Fruit fly (Drosophila melanogaster): ENCODE data around the gene CG6813.

The CG6813 gene

DNA sequence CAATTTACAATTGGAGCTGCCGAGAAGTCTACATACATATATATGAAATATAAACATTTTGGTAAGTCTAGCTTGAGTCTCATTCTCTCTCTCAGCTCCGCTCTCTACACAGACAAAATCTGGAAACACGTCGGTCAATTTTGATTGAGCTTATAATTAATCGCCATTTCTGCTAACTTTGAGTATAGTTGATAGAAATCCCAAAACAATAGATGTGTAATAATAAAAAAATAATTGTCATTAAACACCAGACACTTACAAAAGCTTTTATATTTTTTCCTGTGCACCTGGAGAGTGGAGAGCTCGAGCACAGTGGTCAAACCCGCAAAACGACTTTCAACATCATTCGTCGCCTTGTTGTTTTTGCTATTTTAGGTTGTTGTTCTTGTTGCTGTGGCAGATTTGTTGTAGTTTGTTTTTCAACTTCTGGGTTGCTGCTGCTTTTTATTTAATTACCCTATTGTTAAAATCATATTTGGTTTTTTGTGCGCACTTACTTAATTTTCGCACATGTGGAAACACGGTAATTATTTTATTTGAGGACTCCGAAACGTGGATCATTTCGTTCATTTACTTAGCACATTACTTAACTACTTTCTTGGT is 30.3 kb upstream of the CG6813 start (continued):
- TF ChIP-seq ranshi (GFP tag; IDR thresholded peaks at IDR 0.05): peak; percentile 97
- peak; percentile 94 for TF ChIP-seq CG31224 (GFP tag; IDR thresholded peaks at IDR 0.05)
- peak; percentile 96 for TF ChIP-seq CG8388 (GFP tag; optimal IDR thresholded peaks at IDR 0.05)
- peak; percentile 97 for TF ChIP-seq H15 (GFP tag; IDR thresholded peaks at IDR 0.05)
- TF ChIP-seq CG30403 (GFP tag; optimal IDR thresholded peaks at IDR 0.05): peak; percentile 97
- TF ChIP-seq Mrtf (GFP tag; IDR thresholded peaks at IDR 0.05): peak; percentile 96
- peak; percentile 95 for TF ChIP-seq CG7372 (GFP tag; IDR thresholded peaks at IDR 0.05)
- peak; percentile 93 for TF ChIP-seq CG16863 (GFP tag; optimal IDR thresholded peaks at IDR 0.05)
- no peak for TF ChIP-seq prd (optimal IDR thresholded peaks at IDR 0.05)
- peak; percentile 96 for TF ChIP-seq prd (GFP tag; IDR thresholded peaks at IDR 0.05)
- TF ChIP-seq onecut (GFP tag; IDR thresholded peaks at IDR 0.05): peak; percentile 91
- no peak for TF ChIP-seq tna (GFP tag; IDR thresholded peaks at IDR 0.05; ENCODE audit: partially characterized antibody)
- peak; percentile 91 for TF ChIP-seq dmrt11E (tag; optimal IDR thresholded peaks at IDR 0.05)
- TF ChIP-seq cwo (GFP tag; optimal IDR thresholded peaks at IDR 0.05): peak; percentile 92
- peak; percentile 97 for TF ChIP-seq rib (GFP tag; IDR thresholded peaks at IDR 0.05)
- TF ChIP-seq CG15479 (GFP tag; optimal IDR thresholded peaks at IDR 0.05): no peak
- TF ChIP-seq sim (GFP tag; IDR thresholded peaks at IDR 0.05): peak; percentile 90
- peak; percentile 95 for TF ChIP-seq CG6813 (GFP tag; optimal IDR thresholded peaks at IDR 0.05)
- TF ChIP-seq cg (GFP tag; optimal IDR thresholded peaks at IDR 0.05): no peak
- peak; percentile 53 for TF ChIP-seq ftz-f1 (GFP tag; optimal IDR thresholded peaks at IDR 0.05)
- peak; percentile 94 to 96 for TF ChIP-seq Hr51 (GFP tag; optimal IDR thresholded peaks at IDR 0.05)
- TF ChIP-seq unc-4 (GFP tag; IDR thresholded peaks at IDR 0.05; ENCODE audit: partially characterized antibody): no peak
- TF ChIP-seq usp (GFP tag; optimal IDR thresholded peaks at IDR 0.05): no peak
- peak; percentile 79 for TF ChIP-seq exex (tag; optimal IDR thresholded peaks at IDR 0.05)
- TF ChIP-seq CG17385 (GFP tag; optimal IDR thresholded peaks at IDR 0.05): peak; percentile 94
- TF ChIP-seq Dip3 (GFP tag; optimal IDR thresholded peaks at IDR 0.05): peak; percentile 96
- peak; percentile 96 for TF ChIP-seq Meics (GFP tag; optimal IDR thresholded peaks at IDR 0.05)
- peak; percentile 82 for TF ChIP-seq CG5180 (GFP tag; optimal IDR thresholded peaks at IDR 0.05)
- peak; percentile 93 for TF ChIP-seq CG14667 (GFP tag; IDR thresholded peaks at IDR 0.05)
- peak; percentile 89 for TF ChIP-seq crc (GFP tag; optimal IDR thresholded peaks at IDR 0.05)
- TF ChIP-seq Ssrp (tag; optimal IDR thresholded peaks at IDR 0.05): peak; percentile 94
- peak; percentile 97 for TF ChIP-seq NfI (GFP tag; optimal IDR thresholded peaks at IDR 0.05)
- TF ChIP-seq crol (GFP tag; IDR thresholded peaks at IDR 0.05): peak; percentile 45
- peak; percentile 97 for TF ChIP-seq H2.0 (GFP tag; IDR thresholded peaks at IDR 0.05)
- peak; percentile 83 for TF ChIP-seq E2f2 (GFP tag; IDR thresholded peaks at IDR 0.05)
- peak; percentile 96 for TF ChIP-seq sisA (GFP tag; IDR thresholded peaks at IDR 0.05)
- peak; percentile 93 for TF ChIP-seq klu (GFP tag; IDR thresholded peaks at IDR 0.05)
- TF ChIP-seq CG3838 (GFP tag; optimal IDR thresholded peaks at IDR 0.05): peak; percentile 92
- TF ChIP-seq CG32767 (GFP tag; IDR thresholded peaks at IDR 0.05): peak; percentile 94
- peak; percentile 86 for TF ChIP-seq sqz (GFP tag; optimal IDR thresholded peaks at IDR 0.05)
- TF ChIP-seq Dref (GFP tag; IDR thresholded peaks at IDR 0.05): peak; percentile 39
- peak; percentile 94 for TF ChIP-seq CG3407 (GFP tag; optimal IDR thresholded peaks at IDR 0.05)
- TF ChIP-seq Ptx1 (GFP tag; IDR thresholded peaks at IDR 0.05): peak; percentile 97
- peak; percentile 95 for TF ChIP-seq CG1603 (tag; optimal IDR thresholded peaks at IDR 0.05)
- TF ChIP-seq MTF-1 (GFP tag; optimal IDR thresholded peaks at IDR 0.05; ENCODE audit: borderline replicate concordance): peak; percentile 92
- peak; percentile 95 for TF ChIP-seq tin (GFP tag; optimal IDR thresholded peaks at IDR 0.05)
- peak; percentile 90 for TF ChIP-seq ro (GFP tag; IDR thresholded peaks at IDR 0.05)
- TF ChIP-seq ATbp (GFP tag; optimal IDR thresholded peaks at IDR 0.05): peak; percentile 94
- peak; percentile 93 for TF ChIP-seq scrt (GFP tag; optimal IDR thresholded peaks at IDR 0.05)
- peak; percentile 91 for TF ChIP-seq Ravus (GFP tag; IDR thresholded peaks at IDR 0.05)

All from whole organism, embryonic.